Worm (Caenorhabditis elegans): ENCODE results near the gene srh-279.

DNA sequence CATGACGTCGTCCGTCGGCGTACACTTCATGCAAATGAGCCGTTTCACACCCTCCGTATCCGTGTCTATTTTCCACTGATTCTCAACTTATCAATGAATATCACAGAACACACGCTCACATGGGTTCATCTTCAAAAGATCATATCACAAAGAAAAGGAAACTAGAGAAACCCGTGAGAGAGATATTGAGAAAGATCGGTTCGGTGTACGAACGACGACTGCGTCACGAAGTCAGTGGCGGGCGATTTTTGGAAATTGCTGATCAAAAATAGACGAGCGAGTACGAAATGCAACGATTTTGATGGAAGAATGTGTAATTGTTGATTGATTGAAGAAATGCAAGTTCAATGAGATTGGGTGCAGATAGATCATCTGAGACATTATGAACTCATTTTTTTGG is 21.1 kb downstream of the srh-279 start:
- TF ChIP-seq ama-1 (optimal IDR thresholded peaks at IDR 0.05) (no peak), hnd-1 (tag; optimal IDR thresholded peaks at IDR 0.05) (no peak), ets-7 (tag; optimal IDR thresholded peaks at IDR 0.05) (no peak), B0310.2 (tag; optimal IDR thresholded peaks at IDR 0.05) (no peak), sea-1 (GFP tag; conservative IDR thresholded peaks at IDR 0.05) (no peak), tbx-37 (GFP tag; conservative IDR thresholded peaks at IDR 0.05) (no peak)

All from whole organism, early embryonic.